Fruit fly (Drosophila melanogaster) whole organism, wandering third instar larva: ENCODE results near the gene Dlg5.

ENCODE experiments used
- GATAd ChIP-seq: sonication (Bioruptor generic); optimal IDR thresholded peaks from 2 replicates; lab custom pipeline; 2016; ENCODE audit warnings: missing biosample characterization, missing genetic modification characterization
- Hnf4 ChIP-seq: fragments of 200-800 bp; sonication (Bioruptor generic); optimal IDR thresholded peaks from 2 replicates; lab custom pipeline; 2016; ENCODE audit warnings: missing biosample characterization, mild to moderate bottlenecking, missing genetic modification characterization
- fru ChIP-seq: fragments of 200-800 bp; sonication (Bioruptor generic); optimal IDR thresholded peaks from 3 replicates; lab custom pipeline; 2016; ENCODE audit warnings: missing biosample characterization, mild to moderate bottlenecking, missing genetic modification characterization
- pan ChIP-seq: fragments of >200 bp; optimal IDR thresholded peaks from 2 replicates; lab custom pipeline; 2017
- tai ChIP-seq: sonication (Bioruptor generic); optimal IDR thresholded peaks from 2 replicates; lab custom pipeline; 2016; ENCODE audit warnings: missing biosample characterization, missing genetic modification characterization

- no peak for TF ChIP-seq pan (lab: Kevin White, UChicago)
- TF ChIP-seq GATAd (GFP tag; lab: Kevin White, UChicago), result no peak
- TF ChIP-seq fru, result no peak
- no peak for TF ChIP-seq tai
- no peak for TF ChIP-seq Hnf4 (GFP tag; lab: Kevin White, UChicago)
Observed at dm6 chr2L:11521185-11521584, 4.3 kb upstream of the Dlg5 start, which contains the start of gene CG14930.
